Fruit fly (Drosophila melanogaster) S2 (cell line): Measurements from ENCODE around the gene CSN8.

ENCODE experiments used
- CG8478 ChIP-seq: fragments of >200 bp; optimal IDR thresholded peaks from 2 replicates; lab custom pipeline; 2018
- CTCF ChIP-seq, 2 experiments: fragments of >200 bp; optimal IDR thresholded peaks; 2 replicates each; lab custom pipeline; 2018

CSN8 gene

DNA sequence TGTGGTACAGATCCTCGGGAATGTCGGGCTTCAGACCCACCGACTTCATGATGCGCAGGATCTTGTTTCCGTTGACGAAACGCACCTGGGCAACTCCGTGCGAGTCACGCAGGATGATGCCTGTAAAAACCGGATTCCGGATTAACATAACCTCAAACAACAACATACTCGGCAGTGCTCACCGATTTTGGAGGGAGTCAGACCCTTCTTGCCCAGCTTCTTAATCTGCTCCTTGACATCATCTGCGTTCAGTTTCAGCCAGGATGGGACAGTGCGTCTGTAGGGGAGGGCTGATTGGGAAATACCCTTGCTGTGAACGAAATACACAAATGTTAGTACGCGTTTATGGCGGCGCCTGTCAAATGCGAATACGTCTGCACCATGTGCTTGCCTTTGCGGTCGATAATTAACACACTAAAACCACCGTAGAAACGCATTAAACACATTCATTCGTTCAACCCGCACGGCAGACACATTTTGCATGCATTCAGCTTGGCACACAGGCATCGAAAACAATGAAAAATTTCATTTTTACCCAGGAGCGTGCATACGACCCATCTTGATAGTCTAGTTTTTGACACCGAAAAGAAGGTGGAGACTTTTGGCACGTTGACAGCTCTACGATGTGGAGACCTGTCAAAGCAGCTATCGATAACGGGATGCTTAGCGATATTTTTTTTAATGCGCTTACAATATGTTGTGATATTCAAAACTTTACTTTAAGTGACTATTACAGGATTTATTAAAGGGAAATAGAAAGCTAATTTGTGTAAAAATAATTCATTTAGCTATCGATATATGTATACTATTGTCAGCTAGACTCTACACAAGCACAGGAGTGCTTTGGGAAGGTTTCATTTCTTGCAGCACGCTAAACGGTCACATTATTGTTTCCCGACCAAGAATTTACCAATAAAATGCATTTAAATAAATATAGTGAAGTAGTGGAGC is at the start of gene CSN8, which contains the start of gene RpS13:
TSS of gene CSN8 (plus strand) at position 850 of the 951 bp plus-strand sequence.
TSS of gene RpS13 (minus strand) at position 657 of the 951 bp plus-strand sequence.
- TF ChIP-seq CTCF (optimal IDR thresholded peaks at IDR 0.05; lab: Kevin White, UChicago) (no peak), CG8478 (lab: Kevin White, UChicago) (no peak)

DNA sequence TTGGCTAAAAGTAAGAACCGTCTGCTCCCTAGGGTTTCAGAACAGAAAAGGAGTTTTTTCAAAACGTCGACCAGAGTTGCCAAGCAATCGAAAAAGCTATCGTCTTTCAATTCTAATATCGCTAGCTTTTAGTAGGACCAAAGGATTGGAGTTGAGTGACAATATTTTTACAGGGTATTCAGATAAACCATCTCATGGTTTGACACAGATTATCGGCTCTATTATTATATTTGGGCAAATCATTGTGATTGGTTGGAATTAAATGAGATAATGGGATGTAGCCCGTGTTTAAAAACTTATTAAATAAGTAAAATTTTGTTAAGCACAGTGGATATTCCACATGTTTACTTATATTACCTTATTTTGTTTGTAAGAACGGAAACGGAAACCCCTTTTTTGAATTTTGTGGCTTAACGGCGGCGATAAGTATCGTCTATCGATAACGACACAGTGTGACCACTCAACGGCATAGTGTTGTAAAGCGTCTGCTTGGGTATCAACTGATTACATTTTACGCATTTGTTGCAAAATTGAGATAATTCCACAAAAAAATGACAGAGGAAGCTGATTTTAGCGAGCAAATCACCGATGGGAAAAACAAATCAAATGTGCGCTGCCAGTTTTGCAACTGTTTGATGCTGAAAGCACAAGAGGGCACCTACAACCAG is 44.7 kb upstream of the CSN8 start, which contains the start of the genes mtsh and strat:
TSS of gene mtsh (minus strand) at position 51 of the 668 bp plus-strand sequence.
TSS of gene strat (plus strand) at position 471 of the 668 bp plus-strand sequence.
- TF ChIP-seq CG8478 (lab: Kevin White, UChicago) (no peak), CTCF (optimal IDR thresholded peaks at IDR 0.05; lab: Kevin White, UChicago) (no peak)

DNA sequence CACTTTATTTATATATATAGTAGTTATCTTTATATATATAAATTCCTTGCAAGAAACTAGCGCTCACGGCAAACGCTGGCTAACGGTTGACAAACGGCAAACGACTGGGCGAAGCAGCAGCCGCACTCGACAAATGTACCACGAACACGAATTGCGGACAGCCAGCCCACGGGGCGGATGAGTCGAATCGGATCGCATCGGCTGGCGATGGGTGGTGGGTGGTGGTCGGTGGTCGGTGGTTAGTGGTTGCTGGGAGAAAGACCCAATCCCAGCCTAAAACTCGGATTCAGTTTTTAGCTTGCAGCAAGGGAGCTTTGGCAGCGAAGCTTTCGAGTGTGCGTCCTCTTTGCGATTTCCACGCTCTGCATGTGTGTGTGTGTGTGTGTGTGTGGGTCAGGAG is 39.5 kb upstream of the CSN8 start, which contains the start of gene CG7781:
TSS of gene CG7781 (minus strand) at position 260 of the 400 bp plus-strand sequence.
- TF ChIP-seq CTCF (optimal IDR thresholded peaks at IDR 0.05; lab: Kevin White, UChicago) = no peak
- TF ChIP-seq CG8478 (lab: Kevin White, UChicago) = no peak

DNA sequence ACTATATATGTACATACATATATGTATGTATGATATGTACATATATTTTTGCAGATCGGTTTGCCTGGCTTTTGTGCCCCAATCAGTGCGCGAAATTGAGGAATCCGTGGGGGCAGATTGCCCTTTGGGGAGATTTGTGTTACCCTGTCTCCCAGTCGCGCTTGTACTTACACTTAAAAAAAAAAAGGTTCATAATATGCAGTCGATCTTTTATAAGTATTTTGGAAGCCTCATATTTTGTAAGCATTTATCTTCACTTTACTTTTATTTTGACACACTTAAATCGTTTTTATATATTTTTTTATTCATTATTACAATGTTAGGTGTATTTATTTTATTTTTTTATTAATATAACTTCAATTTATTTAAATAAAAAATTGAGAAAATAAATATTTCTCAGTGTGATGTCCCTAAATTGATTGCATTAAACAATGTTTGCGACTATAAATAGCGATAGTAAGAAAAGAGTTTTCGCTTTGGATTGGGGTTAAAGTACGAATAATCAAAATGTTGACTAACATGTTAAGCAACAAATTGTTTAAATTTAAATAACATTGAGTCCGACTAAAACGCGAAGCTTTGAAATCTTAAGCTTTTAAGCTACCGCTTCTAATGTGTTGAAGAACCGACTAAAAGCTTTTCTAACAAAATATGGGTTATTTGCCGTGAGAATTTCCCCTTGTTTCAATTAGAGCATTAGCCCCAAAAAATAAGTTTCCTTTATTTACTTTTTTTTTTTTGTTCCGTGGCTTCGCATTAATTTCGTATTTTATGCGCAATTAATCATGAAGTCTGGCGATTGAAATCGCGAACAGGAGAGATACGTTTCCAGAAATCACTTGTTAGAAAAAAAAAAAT is 38.0 kb upstream of the CSN8 start:
- TF ChIP-seq CG8478 (lab: Kevin White, UChicago) (no peak), CTCF (optimal IDR thresholded peaks at IDR 0.05; lab: Kevin White, UChicago) (no peak)

DNA sequence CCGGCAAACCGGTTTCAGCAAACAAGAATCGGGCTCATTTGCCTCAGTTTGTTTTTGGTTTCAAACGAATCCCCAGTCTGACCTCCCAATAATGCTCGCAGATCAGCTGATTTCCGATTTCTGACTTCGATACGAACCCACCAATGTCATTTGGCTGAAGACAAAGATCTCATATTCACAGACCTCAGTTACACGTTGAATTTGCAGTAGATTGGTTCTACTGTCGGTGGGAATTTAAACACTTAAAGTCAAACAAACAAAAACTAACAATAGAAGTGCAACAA is 37.4 kb upstream of the CSN8 start, which contains the start of gene CG14275:
TSS of gene CG14275 (plus strand) at position 185 of the 284 bp plus-strand sequence.
- TF ChIP-seq CG8478 (lab: Kevin White, UChicago) (no peak), CTCF (optimal IDR thresholded peaks at IDR 0.05; lab: Kevin White, UChicago) (no peak)

DNA sequence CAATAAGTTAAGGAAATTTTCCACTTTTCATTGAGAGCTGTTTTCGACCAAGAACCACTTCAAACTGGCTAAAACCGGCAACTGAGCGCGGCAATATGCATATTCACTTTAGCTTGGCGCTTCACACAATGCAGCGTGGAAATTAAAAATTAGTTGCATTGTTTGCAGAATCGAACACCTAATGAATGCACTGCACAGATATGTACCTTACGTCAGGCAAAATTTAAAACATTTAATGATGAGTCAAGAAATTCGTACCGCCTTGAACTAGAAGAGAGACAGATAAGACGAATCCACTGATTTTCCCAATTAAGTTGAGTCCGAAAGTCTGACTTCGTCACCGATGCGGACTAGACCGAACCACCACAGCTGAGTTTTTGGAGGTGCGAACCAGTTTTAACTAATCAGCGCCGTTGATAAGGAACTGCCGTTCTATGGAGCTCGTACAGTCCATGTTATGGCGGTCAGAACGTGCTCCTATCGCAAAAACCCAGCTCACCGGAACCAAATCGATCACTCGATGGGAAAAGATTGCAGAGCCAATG is 36.8 kb upstream of the CSN8 start:
- TF ChIP-seq CTCF (optimal IDR thresholded peaks at IDR 0.05; lab: Kevin White, UChicago) (no peak), CG8478 (lab: Kevin White, UChicago) (no peak)

DNA sequence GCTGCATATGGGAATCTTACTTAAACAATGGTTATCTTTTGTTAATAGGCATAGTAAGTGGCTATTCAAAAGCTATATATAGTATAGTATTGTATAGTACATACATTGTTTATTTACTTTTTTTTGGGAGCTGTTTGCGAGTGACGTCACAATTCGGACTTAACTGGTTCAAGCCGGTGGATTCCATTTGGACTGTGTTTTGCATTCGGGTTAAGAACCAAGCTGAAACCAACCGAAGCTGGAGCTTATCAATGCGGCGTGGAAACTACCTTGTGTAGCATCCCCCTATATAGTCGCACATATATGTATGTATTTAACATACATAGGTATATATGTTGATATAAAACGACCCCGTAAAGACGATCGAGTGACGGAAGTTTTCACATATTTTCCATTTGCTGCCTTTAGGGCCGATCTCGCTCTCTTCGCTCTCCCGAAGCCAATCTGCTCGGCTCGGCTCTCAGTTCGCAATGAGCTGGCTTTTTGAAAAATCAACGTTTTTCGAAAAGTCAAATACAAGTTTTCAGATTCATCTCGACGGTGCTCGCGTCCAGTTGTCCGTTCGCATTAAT is 36.0 kb upstream of the CSN8 start:
- no peak for TF ChIP-seq CTCF (optimal IDR thresholded peaks at IDR 0.05; lab: Kevin White, UChicago)
- no peak for TF ChIP-seq CG8478 (lab: Kevin White, UChicago)

DNA sequence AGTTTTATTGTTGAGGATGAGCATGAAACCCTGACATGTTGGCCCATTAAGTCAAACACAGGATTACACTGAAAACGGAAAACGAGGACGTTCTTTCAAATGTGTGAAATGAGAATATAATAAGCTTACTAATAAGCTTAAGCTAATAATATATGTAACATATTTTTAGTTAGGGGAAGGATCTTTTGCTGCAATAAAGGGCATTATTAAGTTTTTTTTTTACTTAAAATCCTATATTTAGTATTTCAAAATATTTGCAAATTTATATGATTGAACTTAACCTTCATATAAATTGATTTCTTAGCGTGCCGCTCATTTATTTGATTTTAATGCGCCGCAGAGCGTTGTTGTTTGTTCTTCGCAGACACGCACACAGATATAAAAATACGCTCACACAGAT is 31.5 kb upstream of the CSN8 start:
- TF ChIP-seq CG8478 (lab: Kevin White, UChicago) = no peak
- no peak for TF ChIP-seq CTCF (optimal IDR thresholded peaks at IDR 0.05; lab: Kevin White, UChicago)

DNA sequence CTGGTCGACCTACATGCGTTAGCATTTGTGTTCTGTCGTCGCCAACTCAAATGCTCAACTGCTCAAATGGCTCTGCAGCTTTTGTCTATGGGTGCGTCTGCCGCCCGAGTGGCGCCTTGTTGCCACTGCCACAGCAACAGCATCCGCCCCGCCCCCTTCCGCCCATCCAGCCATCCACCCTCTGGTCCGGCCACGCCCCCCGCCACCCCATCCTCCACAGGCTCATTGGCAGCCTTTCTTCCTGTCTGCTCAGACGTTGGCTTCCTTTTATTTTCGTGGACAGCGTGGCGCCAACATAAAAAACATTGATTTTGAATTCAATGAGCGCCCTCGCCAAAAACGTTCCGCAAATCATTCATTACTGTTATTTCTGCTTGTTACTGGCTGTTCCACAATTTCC is 31.0 kb upstream of the CSN8 start:
- TF ChIP-seq CG8478 (lab: Kevin White, UChicago) = no peak
- no peak for TF ChIP-seq CTCF (optimal IDR thresholded peaks at IDR 0.05; lab: Kevin White, UChicago)

DNA sequence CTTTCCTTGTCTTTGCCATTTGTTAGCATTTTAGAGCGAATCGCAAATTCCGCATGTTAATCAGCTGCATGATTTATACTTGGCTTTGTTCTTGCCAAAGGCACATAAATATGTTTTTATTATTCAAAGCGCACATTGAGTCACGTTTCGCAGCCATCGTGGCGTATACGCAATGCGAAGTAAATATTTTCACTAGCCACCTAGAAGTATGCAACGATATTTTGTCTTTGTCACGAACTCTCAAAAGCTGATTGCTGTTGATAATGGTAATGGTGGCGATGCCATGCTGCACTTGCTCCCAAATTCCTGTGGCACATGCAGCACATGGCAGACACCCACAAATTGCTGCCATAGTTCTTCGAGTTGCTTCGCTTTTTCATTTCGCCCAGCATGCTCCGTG is 29.9 kb upstream of the CSN8 start:
- TF ChIP-seq CG8478 (lab: Kevin White, UChicago) (no peak), CTCF (optimal IDR thresholded peaks at IDR 0.05; lab: Kevin White, UChicago) (no peak)

DNA sequence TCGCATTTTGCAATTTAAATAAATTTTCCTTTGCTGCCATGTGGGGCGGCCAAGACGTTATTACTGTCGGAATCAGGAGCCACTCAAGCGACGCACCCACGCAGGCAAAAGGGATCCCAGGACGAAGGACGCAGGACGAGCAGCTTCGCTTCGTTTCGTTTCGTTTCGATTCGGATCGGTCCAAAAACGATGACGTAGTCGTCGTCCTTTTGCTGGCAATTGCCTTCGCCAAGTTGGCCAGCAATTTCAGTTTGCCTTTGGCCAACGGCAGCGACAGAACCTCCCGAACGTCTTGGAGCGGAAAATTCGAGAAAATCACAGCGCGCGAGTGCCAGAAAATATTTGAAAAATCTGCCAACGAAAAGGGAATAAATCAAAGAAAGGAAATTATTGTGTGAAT is 26.6 kb upstream of the CSN8 start, which contains the start of gene witty:
TSS of gene witty (plus strand) at position 249 of the 400 bp plus-strand sequence.
- TF ChIP-seq CG8478 (lab: Kevin White, UChicago) (no peak), CTCF (optimal IDR thresholded peaks at IDR 0.05; lab: Kevin White, UChicago) (no peak)

DNA sequence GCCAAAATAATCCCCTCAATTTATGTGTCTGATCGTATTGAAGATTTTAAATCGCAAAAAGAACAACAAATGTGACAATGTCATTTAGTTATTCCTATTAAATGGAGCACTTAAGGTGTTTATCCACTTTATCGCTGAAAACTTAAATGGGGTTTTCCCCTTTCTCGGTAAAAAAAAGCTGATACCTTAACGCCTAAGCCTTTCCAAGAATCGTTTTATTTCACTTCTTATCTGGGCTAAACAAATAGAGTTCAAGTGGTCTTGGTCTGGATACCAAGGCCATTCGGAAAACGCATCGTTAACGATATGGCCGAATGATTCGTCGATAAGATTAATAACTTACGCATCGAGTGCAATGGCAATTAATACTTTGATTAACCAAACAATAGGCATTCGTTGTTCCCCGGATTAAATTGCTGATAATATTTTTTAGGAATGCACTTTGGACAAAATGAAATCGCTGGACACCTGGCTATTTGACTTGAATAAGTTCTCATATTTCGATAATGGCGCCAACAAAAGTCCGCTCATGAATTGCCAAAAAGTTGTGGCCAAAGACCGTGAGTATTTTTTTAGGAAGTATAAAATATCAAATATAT is 24.8 kb upstream of the CSN8 start:
- TF ChIP-seq CTCF (optimal IDR thresholded peaks at IDR 0.05; lab: Kevin White, UChicago) = no peak
- no peak for TF ChIP-seq CG8478 (lab: Kevin White, UChicago)

DNA sequence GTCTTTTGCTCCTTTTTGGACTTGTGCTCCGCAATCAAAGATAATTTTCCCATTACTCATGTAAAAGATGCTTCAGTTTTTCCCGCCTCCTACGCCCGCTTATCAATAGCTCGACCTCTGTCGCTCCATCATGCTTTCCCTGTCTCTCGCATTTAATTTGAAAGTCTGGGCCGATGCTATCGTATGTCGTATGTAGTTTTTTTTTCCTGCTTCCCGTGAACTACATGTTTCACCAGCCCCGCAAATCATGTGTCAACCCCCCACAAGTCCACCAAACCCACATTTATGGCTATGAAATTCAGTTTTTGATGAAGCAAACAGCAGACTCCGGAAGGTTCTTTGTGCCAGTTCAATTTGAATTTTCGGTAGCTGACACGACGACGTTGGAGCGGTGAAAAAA is 22.3 kb upstream of the CSN8 start, which contains the start of gene CG14273:
TSS of gene CG14273 (plus strand) at position 301 of the 400 bp plus-strand sequence.
- TF ChIP-seq CG8478 (lab: Kevin White, UChicago) = no peak
- no peak for TF ChIP-seq CTCF (optimal IDR thresholded peaks at IDR 0.05; lab: Kevin White, UChicago)
